Worm (Caenorhabditis elegans) whole organism, young adult: Measurements from ENCODE around the gene F15E6.9.

Source experiments
- Y79H2A.3 ChIP-seq: fragments of 200-800 bp; sonication (Bioruptor generic); conservative IDR thresholded peaks from 2 replicates; pipeline ENCODE4 v1.3.6; 2022; ENCODE audit warnings: missing genetic modification reagents, missing genetic modification characterization, missing compliant biosample characterization
- ama-1 ChIP-seq, 3 experiments: fragments of 150-350 bp in 1 of 3; sonication (generic microtip) in 2 of 3; optimal IDR thresholded peaks; 2 replicates each; lab custom pipeline; 2014 to 2018; ENCODE audit warnings: missing biosample characterization in 2 of 3, missing genetic modification characterization in 2 of 3, missing genetic modification reagents in 2 of 3
- let-607 ChIP-seq, 2 experiments: fragments of 200-800 bp in 1 of 2; sonication (Bioruptor generic) in 1 of 2; sonication (generic microtip) in 1 of 2; optimal IDR thresholded peaks; 2 replicates each; lab custom pipeline; 2016 to 2018; ENCODE audit warnings: mild to moderate bottlenecking in 2 of 2, missing compliant biosample characterization in 2 of 2, missing genetic modification characterization in 2 of 2, moderate library complexity in 2 of 2, missing genotype in 1 of 2

DNA sequence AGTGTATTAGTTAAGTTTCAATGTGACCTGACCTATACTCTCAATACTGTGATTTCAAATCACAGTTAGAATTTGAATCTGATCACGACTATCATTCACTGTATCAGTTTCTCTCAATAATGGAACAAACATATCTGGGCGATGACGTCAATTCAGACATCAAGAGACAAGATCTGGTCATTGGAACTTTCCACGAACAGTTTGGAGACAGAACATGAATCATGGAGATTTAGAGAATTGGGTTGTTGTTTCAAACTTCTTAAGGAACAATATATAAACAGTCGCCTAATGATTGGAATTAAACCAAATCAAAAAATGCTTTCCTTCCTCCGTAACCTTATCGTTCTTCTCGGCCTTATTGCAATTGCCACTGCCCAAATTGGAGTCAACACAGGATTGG, 7.7 kb downstream of the F15E6.9 start, which contains the start of gene F15E6.4:
- no peak for TF ChIP-seq let-607 (tag; optimal IDR thresholded peaks at IDR 0.05; lab: Kevin White, UChicago)
- TF ChIP-seq Y79H2A.3, result no peak
- no peak for TF ChIP-seq ama-1 (optimal IDR thresholded peaks at IDR 0.05; lab: Kevin White, UChicago)
- no peak for TF ChIP-seq ama-1 (GFP tag; optimal IDR thresholded peaks at IDR 0.05; lab: Kevin White, UChicago)
